Worm (Caenorhabditis elegans) whole organism, midembryonic: ENCODE results near the gene frpr-19.

Experiments
- T22C8.4 ChIP-seq: fragments of 200-800 bp; sonication (Bioruptor generic); IDR thresholded peaks from 2 replicates; pipeline ENCODE4 v1.3.6; 2022; ENCODE audit warnings: missing genetic modification characterization, missing compliant biosample characterization
- flt-1 ChIP-seq: fragments of 200-800 bp; sonication (Bioruptor generic); IDR thresholded peaks from 2 replicates; pipeline ENCODE4 v1.3.6; 2022; ENCODE audit warnings: missing genetic modification characterization, missing compliant biosample characterization
- klf-2 ChIP-seq: fragments of 200-800 bp; sonication (Bioruptor generic); conservative IDR thresholded peaks from 2 replicates; pipeline ENCODE4 v1.3.6; 2022; ENCODE audit warnings: missing genetic modification reagents, missing genetic modification characterization, missing compliant biosample characterization
- tab-1 ChIP-seq: fragments of 200-800 bp; sonication (Bioruptor generic); IDR thresholded peaks from 2 replicates; pipeline ENCODE4 v1.3.6; 2022; ENCODE audit warnings: missing genetic modification characterization, missing compliant biosample characterization
- ztf-23 ChIP-seq: fragments of 200-800 bp; sonication (Bioruptor generic); IDR thresholded peaks from 2 replicates; pipeline ENCODE4 v1.3.6; 2022; ENCODE audit warnings: missing genetic modification reagents, missing genetic modification characterization, missing compliant biosample characterization
- ztf-29 ChIP-seq: fragments of 200-800 bp; sonication (Bioruptor generic); IDR thresholded peaks from 2 replicates; pipeline ENCODE4 v1.3.6; 2022; ENCODE audit warnings: missing genetic modification reagents, missing genetic modification characterization, missing compliant biosample characterization

- TF ChIP-seq ztf-29 (GFP tag; lab: Robert Waterston, UW) (no peak), klf-2 (no peak), flt-1 (no peak), ztf-23 (GFP tag; lab: Robert Waterston, UW) (no peak), tab-1 (GFP tag; lab: Robert Waterston, UW) (no peak), T22C8.4 (GFP tag; lab: Robert Waterston, UW) (no peak)
Measured at ce11 chrIV:1804613-1805012, 23.2 kb upstream of the frpr-19 start.
